Fruit fly (Drosophila melanogaster) whole organism, embryonic: ENCODE data around the gene CG17959.

Experiments used
- Blimp-1 ChIP-seq: fragments of 200-800 bp; sonication (Bioruptor generic); optimal IDR thresholded peaks from 3 replicates; lab custom pipeline; 2018; ENCODE audit warnings: missing biosample characterization, missing genetic modification characterization, mild to moderate bottlenecking, moderate library complexity, missing genetic modification reagents
- CG10959 ChIP-seq: fragments of 200-800 bp; sonication (Bioruptor generic); IDR thresholded peaks from 2 replicates; pipeline ENCODE4 v1.3.6; 2022; ENCODE audit warnings: missing biosample characterization, missing genetic modification characterization
- CG11085 ChIP-seq: fragments of 200-800 bp; sonication (Bioruptor generic); IDR thresholded peaks from 2 replicates; pipeline ENCODE4 v1.3.6; 2022; ENCODE audit warnings: missing biosample characterization, missing genetic modification characterization
- CG11093 ChIP-seq: fragments of 200-800 bp; sonication (Bioruptor generic); IDR thresholded peaks from 3 replicates; pipeline ENCODE4 v1.3.6; 2022; ENCODE audit warnings: missing biosample characterization, missing genetic modification characterization
- CG13424 ChIP-seq: fragments of 200-800 bp; sonication (Bioruptor generic); optimal IDR thresholded peaks from 2 replicates; lab custom pipeline; 2019; ENCODE audit warnings: missing biosample characterization, mild to moderate bottlenecking, missing genetic modification characterization, moderate library complexity
- CG14667 ChIP-seq: fragments of 200-800 bp; sonication (Bioruptor generic); IDR thresholded peaks from 2 replicates; pipeline ENCODE4 v1.3.6; 2022; ENCODE audit warnings: missing biosample characterization, missing genetic modification characterization
- CG2116 ChIP-seq: fragments of 200-800 bp; sonication (Bioruptor generic); optimal IDR thresholded peaks from 3 replicates; lab custom pipeline; 2018; ENCODE audit warnings: missing biosample characterization, mild to moderate bottlenecking, missing genetic modification characterization
- CG31224 ChIP-seq: fragments of 200-800 bp; sonication (Bioruptor generic); IDR thresholded peaks from 2 replicates; pipeline ENCODE4 v1.3.6; 2022; ENCODE audit warnings: missing biosample characterization, missing genetic modification characterization
- CG32772 ChIP-seq: fragments of 200-800 bp; sonication (Bioruptor generic); IDR thresholded peaks from 2 replicates; pipeline ENCODE4 v1.3.6; 2022; ENCODE audit warnings: missing biosample characterization, missing genetic modification characterization
- CG42726 ChIP-seq: fragments of 200-800 bp; sonication (Bioruptor generic); IDR thresholded peaks from 2 replicates; pipeline ENCODE4 v1.3.6; 2022; ENCODE audit warnings: missing biosample characterization, missing genetic modification characterization; ENCODE audit not compliant: partially characterized antibody
- CG6175 ChIP-seq: fragments of 200-800 bp; sonication (Bioruptor generic); IDR thresholded peaks from 3 replicates; pipeline ENCODE4 v1.3.6; 2022; ENCODE audit warnings: missing biosample characterization, missing genetic modification characterization
- CG6791 ChIP-seq: fragments of 200-800 bp; sonication (Bioruptor generic); IDR thresholded peaks from 3 replicates; pipeline ENCODE4 v1.3.6; 2022; ENCODE audit warnings: missing biosample characterization, missing genetic modification characterization; ENCODE audit not compliant: partially characterized antibody
- CG7556 ChIP-seq: fragments of 200-800 bp; sonication (Bioruptor generic); optimal IDR thresholded peaks from 2 replicates; lab custom pipeline; 2017; ENCODE audit warnings: missing biosample characterization, mild to moderate bottlenecking, missing genetic modification characterization
- CG8290 ChIP-seq, 3 experiments: fragments of 200-800 bp; sonication (Bioruptor generic); optimal IDR thresholded peaks; 2 replicates each; lab custom pipeline; 2016 to 2019; ENCODE audit warnings: missing biosample characterization in 3 of 3, missing genetic modification characterization in 3 of 3, mild to moderate bottlenecking in 2 of 3, moderate library complexity in 1 of 3
- CG9797 ChIP-seq: fragments of 200-800 bp; sonication (Bioruptor generic); optimal IDR thresholded peaks from 3 replicates; lab custom pipeline; 2018; ENCODE audit warnings: missing biosample characterization, mild to moderate bottlenecking, missing genetic modification characterization
- Dp ChIP-seq: fragments of 200-800 bp; sonication (Bioruptor generic); optimal IDR thresholded peaks from 2 replicates; lab custom pipeline; 2018; ENCODE audit warnings: missing biosample characterization, mild to moderate bottlenecking, missing genetic modification characterization, moderate library complexity
- Elba2 ChIP-seq: fragments of 200-800 bp; sonication (Bioruptor generic); optimal IDR thresholded peaks from 3 replicates; lab custom pipeline; 2016; ENCODE audit warnings: missing biosample characterization, missing genetic modification characterization
- HLH54F ChIP-seq: fragments of 200-800 bp; sonication (Bioruptor generic); optimal IDR thresholded peaks from 3 replicates; lab custom pipeline; 2016; ENCODE audit warnings: missing biosample characterization, missing genetic modification characterization
- Hey ChIP-seq: fragments of 200-800 bp; sonication (Bioruptor generic); optimal IDR thresholded peaks from 3 replicates; lab custom pipeline; 2018; ENCODE audit warnings: missing biosample characterization, mild to moderate bottlenecking, missing genetic modification characterization
- Jarid2 ChIP-seq: fragments of 200-800 bp; sonication (Bioruptor generic); optimal IDR thresholded peaks from 3 replicates; lab custom pipeline; 2017; ENCODE audit warnings: mild to moderate bottlenecking, missing biosample characterization, missing genetic modification reagents, missing genetic modification characterization
- Meics ChIP-seq: fragments of 200-800 bp; sonication (Bioruptor generic); optimal IDR thresholded peaks from 2 replicates; lab custom pipeline; 2017; ENCODE audit warnings: missing biosample characterization, mild to moderate bottlenecking, missing genetic modification characterization
- NC2α ChIP-seq: fragments of 200-800 bp; sonication (Bioruptor generic); optimal IDR thresholded peaks from 2 replicates; lab custom pipeline; 2016; ENCODE audit warnings: missing biosample characterization, missing genetic modification characterization
- Neu2 ChIP-seq: fragments of 200-800 bp; sonication (Bioruptor generic); optimal IDR thresholded peaks from 3 replicates; lab custom pipeline; 2016; ENCODE audit warnings: missing biosample characterization, missing genetic modification characterization, borderline replicate concordance
- Nf-YA ChIP-seq: fragments of 200-800 bp; sonication (Bioruptor generic); IDR thresholded peaks from 2 replicates; pipeline ENCODE4 v1.3.6; 2022; ENCODE audit warnings: missing biosample characterization, missing genetic modification characterization
- Nf-YC ChIP-seq: fragments of 200-800 bp; optimal IDR thresholded peaks from 3 replicates; lab custom pipeline; 2019; ENCODE audit warnings: missing biosample characterization, mild to moderate bottlenecking, missing genetic modification characterization, moderate library complexity
- Rx ChIP-seq: fragments of 200-800 bp; sonication (Bioruptor generic); IDR thresholded peaks from 2 replicates; pipeline ENCODE4 v1.3.6; 2022; ENCODE audit warnings: missing biosample characterization, missing genetic modification characterization
- Stat92E ChIP-seq, 3 experiments: fragments of >200 bp in 2 of 3; fragments of 200-800 bp in 1 of 3; sonication (Bioruptor generic) in 1 of 3; optimal IDR thresholded peaks; 2 replicates each; lab custom pipeline; 2017 to 2019; ENCODE audit warnings: missing biosample characterization in 3 of 3, missing genetic modification characterization in 3 of 3, mild to moderate bottlenecking in 1 of 3, moderate library complexity in 1 of 3
- Trl ChIP-seq, 3 experiments: fragments of >200 bp in 2 of 3; fragments of 200-800 bp in 1 of 3; sonication (Bioruptor generic) in 1 of 3; optimal IDR thresholded peaks; 2 replicates in 1 of 3; 3 replicates in 2 of 3; lab custom pipeline; 2016 to 2017; ENCODE audit warnings: missing biosample characterization in 1 of 3, missing genetic modification characterization in 1 of 3
- aop ChIP-seq: fragments of 200-800 bp; sonication (Bioruptor generic); IDR thresholded peaks from 2 replicates; pipeline ENCODE4 v1.3.6; 2022; ENCODE audit warnings: missing biosample characterization, missing genetic modification characterization
- bowl ChIP-seq: fragments of 200-800 bp; sonication (Bioruptor generic); IDR thresholded peaks from 2 replicates; pipeline ENCODE4 v1.3.6; 2022; ENCODE audit warnings: missing biosample characterization, missing genetic modification characterization
- bsh ChIP-seq, 2 experiments: fragments of 200-800 bp; sonication (Bioruptor generic); optimal IDR thresholded peaks; 2 replicates each; lab custom pipeline; 2017 to 2018; ENCODE audit warnings: mild to moderate bottlenecking in 2 of 2, missing biosample characterization in 2 of 2, missing genetic modification characterization in 2 of 2, moderate library complexity in 1 of 2
- ewg ChIP-seq: fragments of 200-800 bp; sonication (Bioruptor generic); optimal IDR thresholded peaks from 3 replicates; lab custom pipeline; 2017; ENCODE audit warnings: mild to moderate bottlenecking, missing biosample characterization, missing genetic modification reagents, missing genetic modification characterization
- fu2 ChIP-seq: fragments of 200-800 bp; sonication (Bioruptor generic); optimal IDR thresholded peaks from 2 replicates; lab custom pipeline; 2016; ENCODE audit warnings: missing biosample characterization, missing genetic modification characterization
- gcm ChIP-seq: fragments of 200-800 bp; sonication (Bioruptor generic); optimal IDR thresholded peaks from 2 replicates; lab custom pipeline; 2019; ENCODE audit warnings: missing biosample characterization, mild to moderate bottlenecking, missing genetic modification characterization, moderate library complexity
- insv ChIP-seq, 2 experiments: fragments of 200-800 bp; sonication (Bioruptor generic); optimal IDR thresholded peaks; 3 replicates each; lab custom pipeline; 2016 to 2018; ENCODE audit warnings: missing biosample characterization in 2 of 2, missing genetic modification characterization in 2 of 2
- jing ChIP-seq: fragments of 200-800 bp; sonication (Bioruptor generic); optimal IDR thresholded peaks from 2 replicates; lab custom pipeline; 2018; ENCODE audit warnings: missing biosample characterization, mild to moderate bottlenecking, missing genetic modification characterization
- otp ChIP-seq: fragments of 200-800 bp; sonication (Bioruptor generic); IDR thresholded peaks from 3 replicates; pipeline ENCODE4, ENCODE4 v1.3.6; 2022; ENCODE audit warnings: missing biosample characterization, missing genetic modification characterization
- pan ChIP-seq, 4 experiments: fragments of >200 bp in 3 of 4; fragments of 200-800 bp in 1 of 4; sonication (Bioruptor generic) in 1 of 4; optimal IDR thresholded peaks in 3 of 4; IDR thresholded peaks in 1 of 4; 2 replicates each; pipeline versions ENCODE4 v1.3.6 to Lab custom; 2017 to 2022; ENCODE audit warnings: missing biosample characterization in 2 of 4, missing genetic modification characterization in 2 of 4, mixed read lengths in 1 of 4
- peb ChIP-seq: fragments of 200-800 bp; sonication (Bioruptor generic); IDR thresholded peaks from 2 replicates; pipeline ENCODE4 v1.3.6; 2022; ENCODE audit warnings: missing biosample characterization, missing genetic modification characterization
- pho ChIP-seq: fragments of 200-800 bp; sonication (Bioruptor generic); optimal IDR thresholded peaks from 2 replicates; lab custom pipeline; 2016; ENCODE audit warnings: missing biosample characterization, missing genetic modification characterization
- rib ChIP-seq: fragments of 200-800 bp; sonication (Bioruptor generic); IDR thresholded peaks from 2 replicates; pipeline ENCODE4 v1.3.6; 2022; ENCODE audit warnings: missing biosample characterization, missing genetic modification characterization
- sim ChIP-seq: fragments of 200-800 bp; sonication (Bioruptor generic); IDR thresholded peaks from 2 replicates; pipeline ENCODE4 v1.3.6; 2022; ENCODE audit warnings: missing biosample characterization, missing genetic modification characterization
- sqz ChIP-seq: fragments of 200-800 bp; sonication (Bioruptor generic); optimal IDR thresholded peaks from 3 replicates; lab custom pipeline; 2018; ENCODE audit warnings: missing biosample characterization, mild to moderate bottlenecking, missing genetic modification characterization
- stc ChIP-seq: fragments of 200-800 bp; sonication (Bioruptor generic); IDR thresholded peaks from 2 replicates; pipeline ENCODE4 v1.3.6; 2022; ENCODE audit warnings: missing biosample characterization, missing genetic modification characterization
- tio ChIP-seq: fragments of 200-800 bp; sonication (Bioruptor generic); optimal IDR thresholded peaks from 2 replicates; lab custom pipeline; 2017; ENCODE audit warnings: missing biosample characterization, missing genetic modification characterization, inconsistent platforms
- wdn ChIP-seq: fragments of 200-800 bp; sonication (Bioruptor generic); IDR thresholded peaks from 2 replicates; pipeline ENCODE4 v1.3.6; 2022; ENCODE audit warnings: missing biosample characterization, missing genetic modification characterization
- wek ChIP-seq: fragments of 200-800 bp; sonication (Bioruptor generic); optimal IDR thresholded peaks from 3 replicates; lab custom pipeline; 2018; ENCODE audit warnings: missing biosample characterization, mild to moderate bottlenecking, missing genetic modification characterization, moderate library complexity
- zfh1 ChIP-seq: fragments of 200-800 bp; sonication (Bioruptor generic); IDR thresholded peaks from 3 replicates; pipeline ENCODE4 v1.3.6; 2022; ENCODE audit warnings: missing biosample characterization, missing genetic modification characterization

CG17959 gene

DNA sequence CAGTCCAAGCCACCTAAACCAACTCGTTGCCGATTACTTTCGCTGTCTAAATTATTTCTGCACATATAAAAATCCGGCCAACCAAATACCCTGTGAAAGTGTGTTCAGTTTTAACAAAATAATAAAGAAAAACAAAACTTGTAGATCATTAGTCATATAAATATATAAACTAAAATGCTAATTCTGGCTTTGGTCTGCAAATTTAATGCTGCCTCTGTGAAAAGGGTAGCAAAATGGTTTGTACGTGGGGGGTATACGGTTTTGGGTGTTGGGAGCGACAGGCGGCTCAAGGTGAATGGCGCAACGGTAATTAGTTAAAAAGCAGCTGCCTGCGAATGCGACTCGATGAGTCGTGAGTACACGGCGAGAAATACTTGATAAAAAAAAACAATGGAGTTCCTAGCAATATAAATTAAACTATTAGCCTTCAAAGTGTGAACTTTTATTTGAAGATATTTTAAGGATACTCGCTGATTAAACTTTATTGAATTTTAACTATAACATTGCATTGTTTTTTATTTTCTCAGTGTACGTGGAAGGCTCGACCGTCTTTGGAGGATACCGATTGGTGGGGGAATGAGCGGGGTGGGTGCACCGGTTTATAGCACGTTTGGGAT lies 31.1 kb downstream of the CG17959 start (continued):
- TF ChIP-seq CG7556 (peak; percentile 35), bsh (GFP tag; optimal IDR thresholded peaks at IDR 0.05; lab: Kevin White, UChicago) (peak in 1 of 2 experiments; percentile 59), peb (GFP tag; lab: Robert Waterston, UW) (no peak), sqz (no peak), CG14667 (GFP tag; lab: Robert Waterston, UW) (peak; percentile 36; the same call in 1 of the 2 replicates), pan (optimal IDR thresholded peaks at IDR 0.05; lab: Kevin White, UChicago) (no peak), pan (GFP tag; optimal IDR thresholded peaks at IDR 0.05 in 1 of 2, IDR thresholded peaks at IDR 0.05 in 1 of 2) (peak in 1 of 2 experiments; percentile 32), jing (GFP tag; lab: Kevin White, UChicago) (no peak), Rx (GFP tag; lab: Robert Waterston, UW) (0 out of 2 replicates have a peak, but pooled peaks have one; percentile 8), sim (GFP tag; lab: Robert Waterston, UW) (0 out of 2 replicates have a peak, but pooled peaks have one; percentile 14), CG13424 (tag; lab: Kevin White, UChicago) (peak; percentile 4), CG6175 (no peak), CG11093 (no peak), CG10959 (peak; percentile 44), CG32772 (GFP tag; lab: Robert Waterston, UW) (no peak), fu2 (no peak), CG9797 (GFP tag; lab: Kevin White, UChicago) (no peak), pho (GFP tag; lab: Kevin White, UChicago) (no peak), Jarid2 (peak; percentile 4), otp (GFP tag; lab: Robert Waterston, UW) (0 out of 3 replicates have a peak, but pooled peaks have one; percentile 23), CG6791 (GFP tag; lab: Robert Waterston, UW) (no peak), CG31224 (no peak), aop (GFP tag; lab: Robert Waterston, UW) (no peak), gcm (GFP tag; lab: Kevin White, UChicago) (no peak), tio (GFP tag; lab: Kevin White, UChicago) (peak; percentile 22), wdn (GFP tag; lab: Robert Waterston, UW) (no peak), Hey (tag; lab: Kevin White, UChicago) (no peak), Dp (GFP tag; lab: Kevin White, UChicago) (no peak), CG2116 (GFP tag; lab: Kevin White, UChicago) (no peak), Blimp-1 (GFP tag; lab: Kevin White, UChicago) (peak; percentile 46), wek (GFP tag; lab: Kevin White, UChicago) (no peak), insv (GFP tag; optimal IDR thresholded peaks at IDR 0.05; lab: Kevin White, UChicago) (no peak), ewg (GFP tag; lab: Kevin White, UChicago) (peak; percentile 19), Trl (optimal IDR thresholded peaks at IDR 0.05; lab: Kevin White, UChicago) (no peak), Trl (GFP tag; optimal IDR thresholded peaks at IDR 0.05; lab: Kevin White, UChicago) (peak; percentile 34), CG8290 (GFP tag; optimal IDR thresholded peaks at IDR 0.05; lab: Kevin White, UChicago) (no peak), CG8290 (tag; optimal IDR thresholded peaks at IDR 0.05; lab: Kevin White, UChicago) (no peak), CG11085 (no peak), Nf-YC (tag; lab: Kevin White, UChicago) (no peak), Stat92E (GFP tag; optimal IDR thresholded peaks at IDR 0.05; lab: Kevin White, UChicago) (no peak), bowl (GFP tag; lab: Robert Waterston, UW) (no peak), CG42726 (GFP tag; lab: Robert Waterston, UW) (no peak), Neu2 (GFP tag; lab: Kevin White, UChicago) (no peak), rib (no peak), zfh1 (GFP tag; lab: Robert Waterston, UW) (0 out of 3 replicates have a peak, but pooled peaks have one; percentile 44), Meics (no peak), stc (GFP tag; lab: Robert Waterston, UW) (no peak), NC2α (GFP tag; lab: Kevin White, UChicago) (no peak), Elba2 (GFP tag; lab: Kevin White, UChicago) (no peak), Nf-YA (GFP tag; lab: Robert Waterston, UW) (no peak), HLH54F (GFP tag; lab: Kevin White, UChicago) (no peak)
